Fruit fly (Drosophila melanogaster) whole organism, pupa: ENCODE results near the gene CG1463.

ENCODE experiments used
- CG10348 ChIP-seq: fragments of 200-800 bp; sonication (Bioruptor generic); IDR thresholded peaks from 2 replicates; pipeline ENCODE4 v1.3.6; 2022; ENCODE audit warnings: missing biosample characterization, missing genetic modification characterization
- D1 ChIP-seq: fragments of 200-800 bp; sonication (Bioruptor generic); optimal IDR thresholded peaks from 2 replicates; lab custom pipeline; 2018; ENCODE audit warnings: missing biosample characterization, mild to moderate bottlenecking, missing genetic modification characterization, moderate library complexity

- TF ChIP-seq D1 (tag; lab: Kevin White, UChicago) (no peak), CG10348 (GFP tag; lab: Robert Waterston, UW) (no peak)
These were observed 48.7 kb upstream of the CG1463 start for dm6 chrX:12660030-12660630.
